Worm (Caenorhabditis elegans) whole organism, L2 larva: ENCODE data around the gene M02B1.3.

Source experiments
- ama-1 ChIP-seq: fragments of 150-350 bp; optimal IDR thresholded peaks from 2 replicates; lab custom pipeline; 2018; ENCODE audit warnings: inconsistent platforms
- ceh-16 ChIP-seq: fragments of 150-350 bp; optimal IDR thresholded peaks from 2 replicates; lab custom pipeline; 2014; ENCODE audit warnings: missing biosample characterization, missing genetic modification characterization
- ceh-82 ChIP-seq: fragments of 150-350 bp; optimal IDR thresholded peaks from 2 replicates; lab custom pipeline; 2014; ENCODE audit warnings: missing biosample characterization, missing genetic modification characterization
- elt-1 ChIP-seq: fragments of 150-350 bp; optimal IDR thresholded peaks from 2 replicates; lab custom pipeline; 2014; ENCODE audit warnings: missing biosample characterization, missing genetic modification characterization
- gmeb-1 ChIP-seq: fragments of 150-350 bp; optimal IDR thresholded peaks from 2 replicates; lab custom pipeline; 2014; ENCODE audit warnings: missing biosample characterization, missing genetic modification characterization
- lin-39 ChIP-seq: fragments of 150-350 bp; optimal IDR thresholded peaks from 2 replicates; lab custom pipeline; 2014; ENCODE audit warnings: missing biosample characterization, missing genetic modification reagents, missing genetic modification characterization
- lsy-2 ChIP-seq, 2 experiments: fragments of 150-350 bp in 1 of 2; sonication (generic microtip) in 1 of 2; optimal IDR thresholded peaks; 2 replicates each; lab custom pipeline; 2014 to 2017; ENCODE audit warnings: missing biosample characterization in 2 of 2, missing genetic modification characterization in 2 of 2
- mab-5 ChIP-seq: fragments of 150-350 bp; optimal IDR thresholded peaks from 2 replicates; lab custom pipeline; 2014; ENCODE audit warnings: missing biosample characterization, missing genetic modification characterization
- mbf-1 ChIP-seq: sonication (generic microtip); optimal IDR thresholded peaks from 2 replicates; lab custom pipeline; 2017; ENCODE audit warnings: missing biosample characterization, missing genetic modification characterization
- nhr-237 ChIP-seq: fragments of 150-350 bp; optimal IDR thresholded peaks from 2 replicates; lab custom pipeline; 2014; ENCODE audit warnings: missing biosample characterization, missing genetic modification characterization
- zag-1 ChIP-seq: fragments of 150-350 bp; optimal IDR thresholded peaks from 2 replicates; lab custom pipeline; 2014; ENCODE audit warnings: missing biosample characterization, missing genetic modification characterization

DNA sequence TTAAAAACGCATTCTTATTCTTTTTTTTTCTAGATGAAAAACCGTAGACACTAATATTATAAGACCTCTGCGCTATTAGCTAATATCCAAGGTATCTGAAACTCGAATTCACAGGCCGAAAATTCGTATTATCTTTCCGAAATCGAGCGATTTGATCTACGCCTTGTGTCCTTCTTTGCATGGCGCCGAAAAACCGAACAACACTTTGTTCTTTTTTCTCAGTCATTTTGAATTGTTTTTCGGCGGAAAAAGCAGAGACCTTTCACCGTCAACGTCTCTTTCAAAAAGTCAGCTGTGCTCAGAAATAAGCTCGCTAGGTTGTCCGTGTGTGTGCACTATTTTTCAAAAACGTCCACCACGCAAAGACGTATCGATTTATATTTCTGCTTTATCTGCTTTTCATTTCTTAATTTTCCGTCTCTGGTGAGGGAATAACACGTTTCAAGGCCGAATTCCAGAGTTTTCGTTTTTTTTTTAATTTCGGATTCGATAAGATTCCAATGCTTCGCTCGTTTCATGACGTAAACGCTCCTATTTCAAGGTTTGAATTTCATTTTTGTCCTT lies 5.4 kb upstream of the M02B1.3 start:
- no peak for TF ChIP-seq ceh-82 (tag; lab: Kevin White, UChicago)
- TF ChIP-seq gmeb-1, result no peak
- no peak for TF ChIP-seq nhr-237 (tag; lab: Kevin White, UChicago)
- peak in 1 of 2 experiments; percentile 22 for TF ChIP-seq lsy-2 (tag; optimal IDR thresholded peaks at IDR 0.05; lab: Kevin White, UChicago)
- no peak for TF ChIP-seq mab-5
- no peak for TF ChIP-seq ceh-16 (tag; lab: Kevin White, UChicago)
- no peak for TF ChIP-seq elt-1 (tag; lab: Kevin White, UChicago)
- TF ChIP-seq zag-1, result no peak
- no peak for TF ChIP-seq lin-39
- no peak for TF ChIP-seq ama-1 (lab: Kevin White, UChicago)
- TF ChIP-seq mbf-1 (tag; lab: Kevin White, UChicago), result no peak
